Worm (Caenorhabditis elegans) whole organism, L4/young adult: Measurements from ENCODE around the gene srbc-22.

Experiments used
- W03F9.2 ChIP-seq: fragments of 150-350 bp; optimal IDR thresholded peaks from 2 replicates; lab custom pipeline; 2014; ENCODE audit warnings: missing biosample characterization, missing genetic modification characterization
- dao-5 ChIP-seq: sonication (generic microtip); optimal IDR thresholded peaks from 2 replicates; lab custom pipeline; 2016; ENCODE audit warnings: missing genotype, missing genetic modification characterization, moderate library complexity, missing compliant biosample characterization
- him-1 ChIP-seq: sonication (generic microtip); optimal IDR thresholded peaks from 2 replicates; lab custom pipeline; 2016; ENCODE audit warnings: missing genotype, missing genetic modification reagents, missing genetic modification characterization, missing compliant biosample characterization

- TF ChIP-seq W03F9.2 (tag; lab: Kevin White, UChicago): no peak
- TF ChIP-seq him-1 (tag; lab: Kevin White, UChicago): no peak
- no peak for TF ChIP-seq dao-5
Measured at ce11 chrV:2159331-2159730, 2.4 kb downstream of the srbc-22 start, which contains the start of gene C45H4.14.
